Fruit fly (Drosophila melanogaster) whole organism, embryonic: ENCODE results near the gene CG10512.

Experiments used
- Ada2b ChIP-seq: fragments of 200-800 bp; sonication (Bioruptor generic); IDR thresholded peaks from 2 replicates; pipeline ENCODE4 v1.3.6; 2022; ENCODE audit warnings: missing biosample characterization, missing genetic modification characterization
- B-H1 ChIP-seq: fragments of 200-800 bp; sonication (Bioruptor generic); IDR thresholded peaks from 3 replicates; pipeline ENCODE4 v1.3.6; 2022; ENCODE audit warnings: missing biosample characterization, missing genetic modification characterization
- CG10565 ChIP-seq: fragments of 200-800 bp; sonication (Bioruptor generic); optimal IDR thresholded peaks from 3 replicates; lab custom pipeline; 2016; ENCODE audit warnings: missing biosample characterization, mild to moderate bottlenecking, missing genetic modification characterization
- CG12104 ChIP-seq: fragments of 200-800 bp; sonication (Bioruptor generic); optimal IDR thresholded peaks from 3 replicates; lab custom pipeline; 2016; ENCODE audit warnings: missing biosample characterization, missing genetic modification characterization
- CG12155 ChIP-seq: fragments of 200-800 bp; sonication (Bioruptor generic); optimal IDR thresholded peaks from 3 replicates; lab custom pipeline; 2016; ENCODE audit warnings: missing biosample characterization, missing genetic modification characterization
- CG12219 ChIP-seq: fragments of 200-800 bp; sonication (Bioruptor generic); optimal IDR thresholded peaks from 3 replicates; lab custom pipeline; 2018; ENCODE audit warnings: missing biosample characterization, mild to moderate bottlenecking, missing genetic modification characterization
- CG12769 ChIP-seq: fragments of 200-800 bp; sonication (Bioruptor generic); optimal IDR thresholded peaks from 2 replicates; lab custom pipeline; 2019; ENCODE audit warnings: missing biosample characterization, mild to moderate bottlenecking, missing genetic modification characterization, moderate library complexity
- CG13296 ChIP-seq: fragments of 200-800 bp; sonication (Bioruptor generic); optimal IDR thresholded peaks from 3 replicates; lab custom pipeline; 2018; ENCODE audit warnings: missing biosample characterization, mild to moderate bottlenecking, missing genetic modification characterization
- CG13894 ChIP-seq: fragments of 200-800 bp; sonication (Bioruptor generic); optimal IDR thresholded peaks from 3 replicates; lab custom pipeline; 2018; ENCODE audit warnings: missing biosample characterization, mild to moderate bottlenecking, missing genetic modification characterization, moderate library complexity
- CG15514 ChIP-seq: fragments of 200-800 bp; sonication (Bioruptor generic); optimal IDR thresholded peaks from 3 replicates; lab custom pipeline; 2017; ENCODE audit warnings: missing biosample characterization, missing genetic modification characterization, mild to moderate bottlenecking, moderate library complexity, missing genetic modification reagents
- CG18764 ChIP-seq: fragments of 200-800 bp; sonication (Bioruptor generic); optimal IDR thresholded peaks from 3 replicates; lab custom pipeline; 2016; ENCODE audit warnings: missing biosample characterization, missing genetic modification characterization
- CG2120 ChIP-seq: fragments of 200-800 bp; sonication (Bioruptor generic); optimal IDR thresholded peaks from 3 replicates; lab custom pipeline; 2016; ENCODE audit warnings: missing biosample characterization, missing genetic modification characterization
- CG2199 ChIP-seq: fragments of 200-800 bp; sonication (Bioruptor generic); IDR thresholded peaks from 3 replicates; pipeline ENCODE4 v1.3.6; 2022; ENCODE audit warnings: missing biosample characterization, missing genetic modification characterization
- CG2678 ChIP-seq: fragments of 200-800 bp; sonication (Bioruptor generic); optimal IDR thresholded peaks from 3 replicates; lab custom pipeline; 2019; ENCODE audit warnings: missing biosample characterization, mild to moderate bottlenecking, missing genetic modification characterization, moderate library complexity
- CG2875 ChIP-seq: fragments of 200-800 bp; sonication (Bioruptor generic); optimal IDR thresholded peaks from 2 replicates; lab custom pipeline; 2017; ENCODE audit warnings: missing biosample characterization, mild to moderate bottlenecking, missing genetic modification characterization, missing genetic modification reagents
- CG32532 ChIP-seq: fragments of 200-800 bp; sonication (Bioruptor generic); IDR thresholded peaks from 2 replicates; pipeline ENCODE4 v1.3.6; 2022; ENCODE audit warnings: missing biosample characterization, missing genetic modification characterization
- CG33213 ChIP-seq: fragments of 200-800 bp; sonication (Bioruptor generic); optimal IDR thresholded peaks from 3 replicates; lab custom pipeline; 2016; ENCODE audit warnings: missing biosample characterization, missing genetic modification characterization
- CG3847 ChIP-seq: fragments of 200-800 bp; sonication (Bioruptor generic); IDR thresholded peaks from 2 replicates; pipeline ENCODE4 v1.3.6; 2022; ENCODE audit warnings: missing biosample characterization, missing genetic modification characterization
- CG43689 ChIP-seq: fragments of 200-800 bp; sonication (Bioruptor generic); IDR thresholded peaks from 2 replicates; pipeline ENCODE4 v1.3.6; 2022; ENCODE audit warnings: missing biosample characterization, missing genetic modification characterization
- CG7987 ChIP-seq: fragments of 200-800 bp; sonication (Bioruptor generic); optimal IDR thresholded peaks from 2 replicates; lab custom pipeline; 2018; ENCODE audit warnings: missing biosample characterization, mild to moderate bottlenecking, missing genetic modification characterization, moderate library complexity
- CG8089 ChIP-seq: fragments of 200-800 bp; sonication (Bioruptor generic); optimal IDR thresholded peaks from 3 replicates; lab custom pipeline; 2016; ENCODE audit warnings: missing biosample characterization, missing genetic modification characterization
- CG8290 ChIP-seq, 3 experiments: fragments of 200-800 bp; sonication (Bioruptor generic); optimal IDR thresholded peaks; 2 replicates each; lab custom pipeline; 2016 to 2019; ENCODE audit warnings: missing biosample characterization in 3 of 3, missing genetic modification characterization in 3 of 3, mild to moderate bottlenecking in 2 of 3, moderate library complexity in 1 of 3
- CG8388 ChIP-seq: fragments of 200-800 bp; sonication (Bioruptor generic); optimal IDR thresholded peaks from 2 replicates; lab custom pipeline; 2019; ENCODE audit warnings: missing biosample characterization, mild to moderate bottlenecking, missing genetic modification characterization, moderate library complexity
- CrebB ChIP-seq: fragments of 200-800 bp; sonication (Bioruptor generic); optimal IDR thresholded peaks from 3 replicates; lab custom pipeline; 2018; ENCODE audit warnings: missing biosample characterization, mild to moderate bottlenecking, missing genetic modification characterization
- Dbx ChIP-seq: fragments of 200-800 bp; sonication (Bioruptor generic); IDR thresholded peaks from 3 replicates; pipeline ENCODE4 v1.3.6; 2022; ENCODE audit warnings: missing biosample characterization, missing genetic modification characterization
- HmgZ ChIP-seq: fragments of 200-800 bp; sonication (Bioruptor generic); optimal IDR thresholded peaks from 2 replicates; lab custom pipeline; 2018; ENCODE audit warnings: missing biosample characterization, mild to moderate bottlenecking, missing genetic modification characterization
- Hr39 ChIP-seq: fragments of >200 bp; optimal IDR thresholded peaks from 2 replicates; lab custom pipeline; 2017
- NFAT ChIP-seq: fragments of 200-800 bp; sonication (Bioruptor generic); IDR thresholded peaks from 2 replicates; pipeline ENCODE4 v1.3.6; 2022; ENCODE audit warnings: missing biosample characterization, missing genetic modification characterization
- Trl ChIP-seq, 3 experiments: fragments of >200 bp in 2 of 3; fragments of 200-800 bp in 1 of 3; sonication (Bioruptor generic) in 1 of 3; optimal IDR thresholded peaks; 2 replicates in 1 of 3; 3 replicates in 2 of 3; lab custom pipeline; 2016 to 2017; ENCODE audit warnings: missing biosample characterization in 1 of 3, missing genetic modification characterization in 1 of 3
- abd-A ChIP-seq: fragments of 200-800 bp; sonication (Bioruptor generic); optimal IDR thresholded peaks from 3 replicates; lab custom pipeline; 2019; ENCODE audit warnings: missing biosample characterization, mild to moderate bottlenecking, missing genetic modification characterization, moderate library complexity
- az2 ChIP-seq: fragments of 200-800 bp; sonication (Bioruptor generic); optimal IDR thresholded peaks from 3 replicates; lab custom pipeline; 2016; ENCODE audit warnings: missing biosample characterization, missing genetic modification characterization
- bsh ChIP-seq, 2 experiments: fragments of 200-800 bp; sonication (Bioruptor generic); optimal IDR thresholded peaks; 2 replicates each; lab custom pipeline; 2017 to 2018; ENCODE audit warnings: mild to moderate bottlenecking in 2 of 2, missing biosample characterization in 2 of 2, missing genetic modification characterization in 2 of 2, moderate library complexity in 1 of 2
- dimm ChIP-seq: fragments of 200-800 bp; sonication (Bioruptor generic); IDR thresholded peaks from 2 replicates; pipeline ENCODE4 v1.3.6; 2022; ENCODE audit warnings: missing biosample characterization, missing genetic modification characterization
- fd3F ChIP-seq: fragments of 200-800 bp; sonication (Bioruptor generic); optimal IDR thresholded peaks from 2 replicates; lab custom pipeline; 2018; ENCODE audit warnings: missing biosample characterization, mild to moderate bottlenecking, missing genetic modification characterization, moderate library complexity
- fd64A ChIP-seq: fragments of 200-800 bp; sonication (Bioruptor generic); optimal IDR thresholded peaks from 3 replicates; lab custom pipeline; 2018; ENCODE audit warnings: missing biosample characterization, mild to moderate bottlenecking, missing genetic modification characterization
- gce ChIP-seq: fragments of 200-800 bp; sonication (Bioruptor generic); IDR thresholded peaks from 3 replicates; pipeline ENCODE4 v1.3.6; 2022; ENCODE audit warnings: missing biosample characterization, missing genetic modification characterization
- gcm2 ChIP-seq: fragments of 200-800 bp; sonication (Bioruptor generic); optimal IDR thresholded peaks from 2 replicates; lab custom pipeline; 2016; ENCODE audit warnings: missing biosample characterization, missing genetic modification characterization
- grau ChIP-seq: fragments of 200-800 bp; optimal IDR thresholded peaks from 3 replicates; lab custom pipeline; 2019; ENCODE audit warnings: missing biosample characterization, mild to moderate bottlenecking, missing genetic modification characterization, moderate library complexity
- ham ChIP-seq: fragments of 200-800 bp; sonication (Bioruptor generic); IDR thresholded peaks from 2 replicates; pipeline ENCODE4 v1.3.6; 2022; ENCODE audit warnings: missing biosample characterization, missing genetic modification characterization
- mam ChIP-seq: fragments of 200-800 bp; sonication (Bioruptor generic); optimal IDR thresholded peaks from 3 replicates; lab custom pipeline; 2016; ENCODE audit warnings: missing biosample characterization, missing genetic modification characterization
- mld ChIP-seq: fragments of 200-800 bp; sonication (Bioruptor generic); IDR thresholded peaks from 3 replicates; pipeline ENCODE4 v1.3.6; 2022; ENCODE audit warnings: missing biosample characterization, missing genetic modification characterization; ENCODE audit not compliant: partially characterized antibody
- nom ChIP-seq: fragments of 200-800 bp; sonication (Bioruptor generic); optimal IDR thresholded peaks from 2 replicates; lab custom pipeline; 2017; ENCODE audit warnings: missing biosample characterization, missing genetic modification characterization, mild to moderate bottlenecking, moderate library complexity, missing genetic modification reagents
- onecut ChIP-seq: fragments of 200-800 bp; sonication (Bioruptor generic); IDR thresholded peaks from 2 replicates; pipeline ENCODE4 v1.3.6; 2022; ENCODE audit warnings: missing biosample characterization, missing genetic modification characterization
- org-1 ChIP-seq: fragments of 200-800 bp; sonication (Bioruptor generic); optimal IDR thresholded peaks from 2 replicates; lab custom pipeline; 2017; ENCODE audit warnings: missing biosample characterization, missing genetic modification characterization
- pan ChIP-seq, 4 experiments: fragments of >200 bp in 3 of 4; fragments of 200-800 bp in 1 of 4; sonication (Bioruptor generic) in 1 of 4; optimal IDR thresholded peaks in 3 of 4; IDR thresholded peaks in 1 of 4; 2 replicates each; pipeline versions ENCODE4 v1.3.6 to Lab custom; 2017 to 2022; ENCODE audit warnings: missing biosample characterization in 2 of 4, missing genetic modification characterization in 2 of 4, mixed read lengths in 1 of 4
- pzg ChIP-seq: fragments of 200-800 bp; sonication (Bioruptor generic); optimal IDR thresholded peaks from 3 replicates; lab custom pipeline; 2018; ENCODE audit warnings: missing biosample characterization, mild to moderate bottlenecking, missing genetic modification characterization, moderate library complexity
- tna ChIP-seq: fragments of 200-800 bp; sonication (Bioruptor generic); IDR thresholded peaks from 2 replicates; pipeline ENCODE4 v1.3.6; 2022; ENCODE audit warnings: missing biosample characterization, missing genetic modification characterization; ENCODE audit not compliant: partially characterized antibody

CG10512 gene

DNA sequence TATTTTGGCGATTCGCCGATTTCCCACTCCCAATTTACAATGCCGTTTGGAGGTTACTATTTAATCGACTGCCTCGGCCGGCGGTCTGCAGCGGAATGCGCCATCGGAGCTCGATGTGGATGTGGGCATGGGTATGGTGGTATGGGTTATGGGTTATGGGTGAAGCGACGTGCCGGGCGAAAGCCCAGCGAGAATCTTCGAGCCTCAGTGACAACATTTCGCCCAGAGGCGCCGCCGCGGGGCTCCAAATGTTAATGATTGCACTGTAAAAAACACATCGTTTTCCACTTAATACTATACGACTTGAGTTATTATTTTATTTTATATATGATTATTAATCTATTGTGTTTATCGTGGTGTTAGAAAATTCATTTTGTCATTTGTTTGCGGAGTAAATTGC lies 2.1 kb upstream of the CG10512 start (continued):
- TF ChIP-seq ham (GFP tag; lab: Robert Waterston, UW) = no peak
- no peak for TF ChIP-seq CG2120
- TF ChIP-seq pan (optimal IDR thresholded peaks at IDR 0.05; lab: Kevin White, UChicago) = no peak
- TF ChIP-seq pan (GFP tag; optimal IDR thresholded peaks at IDR 0.05 in 1 of 2, IDR thresholded peaks at IDR 0.05 in 1 of 2) = peak in 1 of 2 experiments; percentile 26
- TF ChIP-seq CG2678 = peak; percentile 10
- TF ChIP-seq gce (GFP tag; lab: Robert Waterston, UW) = 0 out of 3 replicates have a peak, but pooled peaks have one; percentile 55
- TF ChIP-seq CG2875 = no peak
- no peak for TF ChIP-seq mld (GFP tag; lab: Robert Waterston, UW)
- peak; percentile 40 for TF ChIP-seq CG32532 (GFP tag; lab: Robert Waterston, UW)

DNA sequence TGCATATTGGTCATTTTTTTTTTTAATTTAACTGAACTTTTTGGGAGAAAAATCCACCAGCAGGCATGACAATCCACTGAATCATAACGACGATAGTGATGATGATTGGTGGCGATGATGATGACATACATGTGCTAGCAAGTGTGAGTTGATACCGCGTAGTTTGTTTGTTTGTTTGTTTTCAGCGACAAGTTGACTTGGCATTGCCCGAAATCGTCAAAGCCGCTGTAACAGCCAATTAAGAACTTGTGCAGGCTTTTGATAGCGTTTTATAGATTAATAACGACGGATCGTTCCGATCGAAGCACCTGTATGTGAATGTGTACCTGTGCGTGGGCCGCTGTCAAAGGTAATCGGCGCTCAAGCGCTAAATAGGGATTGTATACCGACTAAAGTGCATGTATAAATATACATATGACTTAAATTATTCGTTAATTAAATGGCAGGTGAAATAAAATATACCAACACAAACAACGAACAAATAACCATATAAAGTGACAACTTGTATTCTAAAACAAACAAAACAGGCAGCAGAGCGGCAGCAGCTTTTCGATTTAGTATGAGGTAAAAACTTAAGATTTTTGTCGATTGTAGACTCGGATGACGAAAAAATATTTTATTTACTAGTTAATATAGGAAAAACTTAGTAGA lies 1.3 kb upstream of the CG10512 start:
- TF ChIP-seq NFAT (GFP tag; lab: Robert Waterston, UW) (no peak), CG12219 (GFP tag; lab: Kevin White, UChicago) (no peak), pzg (no peak), nom (no peak), tna (no peak), CG15514 (GFP tag; lab: Kevin White, UChicago) (no peak), CG8089 (GFP tag; lab: Kevin White, UChicago) (no peak), CG18764 (no peak), gcm2 (no peak), abd-A (tag; lab: Kevin White, UChicago) (peak; percentile 5), HmgZ (tag; lab: Kevin White, UChicago) (peak; percentile 5), CG43689 (0 out of 2 replicates have a peak, but pooled peaks have one; percentile 25), CG3847 (GFP tag; lab: Robert Waterston, UW) (no peak), onecut (GFP tag; lab: Robert Waterston, UW) (no peak), CG13894 (tag; lab: Kevin White, UChicago) (peak; percentile 20), dimm (GFP tag; lab: Robert Waterston, UW) (no peak), CG2199 (0 out of 3 replicates have a peak, but pooled peaks have one; percentile 15), CG7987 (GFP tag; lab: Kevin White, UChicago) (peak; percentile 19), Dbx (no peak), B-H1 (GFP tag; lab: Robert Waterston, UW) (no peak), CrebB (tag; lab: Kevin White, UChicago) (no peak), org-1 (no peak), Ada2b (GFP tag; lab: Robert Waterston, UW) (no peak), CG10565 (GFP tag; lab: Kevin White, UChicago) (no peak), bsh (GFP tag; optimal IDR thresholded peaks at IDR 0.05; lab: Kevin White, UChicago) (no peak), Trl (optimal IDR thresholded peaks at IDR 0.05; lab: Kevin White, UChicago) (no peak), Trl (GFP tag; optimal IDR thresholded peaks at IDR 0.05; lab: Kevin White, UChicago) (no peak), CG12104 (GFP tag; lab: Kevin White, UChicago) (no peak), CG12155 (GFP tag; lab: Kevin White, UChicago) (no peak), fd3F (GFP tag; lab: Kevin White, UChicago) (peak; percentile 5), grau (tag; lab: Kevin White, UChicago) (no peak), Hr39 (no peak), CG12769 (peak; percentile 39), CG13296 (GFP tag; lab: Kevin White, UChicago) (peak; percentile 42), az2 (GFP tag; lab: Kevin White, UChicago) (no peak), fd64A (GFP tag; lab: Kevin White, UChicago) (no peak), CG33213 (GFP tag; lab: Kevin White, UChicago) (no peak), CG8290 (GFP tag; optimal IDR thresholded peaks at IDR 0.05; lab: Kevin White, UChicago) (no peak), CG8290 (tag; optimal IDR thresholded peaks at IDR 0.05; lab: Kevin White, UChicago) (peak in 1 of 2 experiments; percentile 54), CG8388 (GFP tag; lab: Kevin White, UChicago) (no peak), mam (GFP tag; lab: Kevin White, UChicago) (no peak)
